Fruit fly (Drosophila melanogaster): ENCODE measurements around the gene Vps45.
A peak's percentile ranks its signal among the peaks of the same experiment; 100 is the strongest.

The Vps45 gene

dm6 chr3R:9515860-9516344 is 47.8 kb upstream of the Vps45 start, which contains the start of the genes mRpL47, CG8176 and Kdm3 (continued):
- TF ChIP-seq CG6765 (GFP tag; optimal IDR thresholded peaks at IDR 0.05), result no peak
- TF ChIP-seq nerfin-1 (tag; optimal IDR thresholded peaks at IDR 0.05), result peak; percentile 81
- peak; percentile 75 for TF ChIP-seq chn (GFP tag; optimal IDR thresholded peaks at IDR 0.05)
- TF ChIP-seq h (optimal IDR thresholded peaks at IDR 0.05), result no peak
- TF ChIP-seq dati (GFP tag; IDR thresholded peaks at IDR 0.05), result no peak
- peak; percentile 100 for TF ChIP-seq pzg (GFP tag; optimal IDR thresholded peaks at IDR 0.05)
- TF ChIP-seq CG4617 (GFP tag; optimal IDR thresholded peaks at IDR 0.05; ENCODE audit: borderline replicate concordance), result peak; percentile 97
- no peak for TF ChIP-seq CG5180 (GFP tag; optimal IDR thresholded peaks at IDR 0.05)
- TF ChIP-seq CG10565 (GFP tag; optimal IDR thresholded peaks at IDR 0.05), result no peak
- no peak for TF ChIP-seq ac (GFP tag; optimal IDR thresholded peaks at IDR 0.05)
- no peak for TF ChIP-seq BtbVII (GFP tag; optimal IDR thresholded peaks at IDR 0.05)
- no peak for TF ChIP-seq sc (optimal IDR thresholded peaks at IDR 0.05)
- no peak for TF ChIP-seq sc (GFP tag; optimal IDR thresholded peaks at IDR 0.05)
- TF ChIP-seq gce (GFP tag; IDR thresholded peaks at IDR 0.05), result no peak
- TF ChIP-seq croc (GFP tag; conservative IDR thresholded peaks at IDR 0.05), result no peak
- TF ChIP-seq CG7786 (GFP tag; optimal IDR thresholded peaks at IDR 0.05), result peak; percentile 72
- peak; percentile 97 for TF ChIP-seq Abd-B (GFP tag; optimal IDR thresholded peaks at IDR 0.05)
- TF ChIP-seq sima (GFP tag; optimal IDR thresholded peaks at IDR 0.05), result no peak
- TF ChIP-seq CG5245 (GFP tag; optimal IDR thresholded peaks at IDR 0.05), result peak; percentile 37
- no peak for TF ChIP-seq Dbx (GFP tag; IDR thresholded peaks at IDR 0.05)
- no peak for TF ChIP-seq CG32772 (GFP tag; IDR thresholded peaks at IDR 0.05)
- no peak for TF ChIP-seq CG17912 (GFP tag; optimal IDR thresholded peaks at IDR 0.05)
- TF ChIP-seq bbx (GFP tag; IDR thresholded peaks at IDR 0.05; ENCODE audit: partially characterized antibody), result no peak
- peak; percentile 82 for TF ChIP-seq CG17829 (tag; optimal IDR thresholded peaks at IDR 0.05)
- TF ChIP-seq Hr39 (optimal IDR thresholded peaks at IDR 0.05), result no peak
- peak; percentile 20 for TF ChIP-seq en (GFP tag; optimal IDR thresholded peaks at IDR 0.05)
- TF ChIP-seq Sox100B (GFP tag; optimal IDR thresholded peaks at IDR 0.05), result no peak
- no peak for TF ChIP-seq CG15073 (GFP tag; optimal IDR thresholded peaks at IDR 0.05)
- no peak for TF ChIP-seq NK7.1 (GFP tag; optimal IDR thresholded peaks at IDR 0.05)
- peak; percentile 83 for TF ChIP-seq HLH54F (GFP tag; optimal IDR thresholded peaks at IDR 0.05)
- TF ChIP-seq CG10209 (GFP tag; optimal IDR thresholded peaks at IDR 0.05), result peak; percentile 15
- no peak for TF ChIP-seq HLH4C (GFP tag; IDR thresholded peaks at IDR 0.05; ENCODE audit: partially characterized antibody)
- TF ChIP-seq CG12104 (GFP tag; optimal IDR thresholded peaks at IDR 0.05), result peak; percentile 25
- peak; percentile 53 to 60 for TF ChIP-seq chif (GFP tag; optimal IDR thresholded peaks at IDR 0.05)
- peak; percentile 96 for TF ChIP-seq cg (GFP tag; optimal IDR thresholded peaks at IDR 0.05)
- peak; percentile 71 for TF ChIP-seq Xbp1 (GFP tag; optimal IDR thresholded peaks at IDR 0.05)
- no peak for TF ChIP-seq CG11696 (GFP tag; IDR thresholded peaks at IDR 0.05)
- peak; percentile 41 for TF ChIP-seq CG4854 (GFP tag; optimal IDR thresholded peaks at IDR 0.05)
- no peak for TF ChIP-seq ara (GFP tag; IDR thresholded peaks at IDR 0.05)
- no peak for TF ChIP-seq gcm2 (GFP tag; optimal IDR thresholded peaks at IDR 0.05)
- TF ChIP-seq Dek (tag; optimal IDR thresholded peaks at IDR 0.05), result peak; percentile 66
- TF ChIP-seq jigr1 (GFP tag; IDR thresholded peaks at IDR 0.05), result no peak
- TF ChIP-seq Rfx (GFP tag; IDR thresholded peaks at IDR 0.05), result no peak
- peak; percentile 95 for TF ChIP-seq HmgZ (tag; optimal IDR thresholded peaks at IDR 0.05)
- no peak for TF ChIP-seq CG3838 (GFP tag; optimal IDR thresholded peaks at IDR 0.05)
- TF ChIP-seq Adf1 (GFP tag; IDR thresholded peaks at IDR 0.05), result no peak
- TF ChIP-seq hth (optimal IDR thresholded peaks at IDR 0.05), result no peak
- no peak for TF ChIP-seq ap (GFP tag; IDR thresholded peaks at IDR 0.05)
- peak; percentile 86 for TF ChIP-seq Hmr (GFP tag; optimal IDR thresholded peaks at IDR 0.05)
- TF ChIP-seq CG10147 (GFP tag; optimal IDR thresholded peaks at IDR 0.05), result peak; percentile 47
- no peak for TF ChIP-seq Awh (GFP tag; IDR thresholded peaks at IDR 0.05)
- no peak for TF ChIP-seq Kr (GFP tag; optimal IDR thresholded peaks at IDR 0.05)
- no peak for TF ChIP-seq odd (GFP tag; optimal IDR thresholded peaks at IDR 0.05)

Measured in whole organism, embryonic.